Fruit fly (Drosophila melanogaster) whole organism, adult: ENCODE data around the gene CG16853.

ENCODE experiments used
- CG11617 ChIP-seq: fragments of 200-800 bp; sonication (Bioruptor generic); optimal IDR thresholded peaks from 2 replicates; lab custom pipeline; 2017; ENCODE audit warnings: mild to moderate bottlenecking, missing biosample characterization, missing genetic modification reagents, missing genetic modification characterization
- CG12768 ChIP-seq: fragments of 200-800 bp; sonication (Bioruptor generic); optimal IDR thresholded peaks from 2 replicates; lab custom pipeline; 2017; ENCODE audit warnings: missing biosample characterization, missing genetic modification characterization, mild to moderate bottlenecking, moderate library complexity, missing genetic modification reagents
- CG14711 ChIP-seq: fragments of 200-800 bp; sonication (Bioruptor generic); optimal IDR thresholded peaks from 2 replicates; lab custom pipeline; 2018; ENCODE audit warnings: missing biosample characterization, mild to moderate bottlenecking, missing genetic modification characterization, moderate library complexity
- CG1620 ChIP-seq: fragments of 200-800 bp; sonication (Bioruptor generic); optimal IDR thresholded peaks from 2 replicates; lab custom pipeline; 2016; ENCODE audit warnings: missing biosample characterization, missing genetic modification characterization
- CG33017 ChIP-seq: fragments of 200-800 bp; sonication (Bioruptor generic); optimal IDR thresholded peaks from 2 replicates; lab custom pipeline; 2018; ENCODE audit warnings: missing biosample characterization, mild to moderate bottlenecking, missing genetic modification characterization, moderate library complexity
- CG5204 ChIP-seq: fragments of 200-800 bp; sonication (Bioruptor generic); optimal IDR thresholded peaks from 2 replicates; lab custom pipeline; 2016; ENCODE audit warnings: missing biosample characterization, missing genetic modification characterization
- CG7045 ChIP-seq: fragments of 200-800 bp; sonication (Bioruptor generic); optimal IDR thresholded peaks from 2 replicates; lab custom pipeline; 2017; ENCODE audit warnings: missing biosample characterization, mild to moderate bottlenecking, missing genetic modification characterization
- CG7101 ChIP-seq: fragments of 200-800 bp; sonication (Bioruptor generic); optimal IDR thresholded peaks from 2 replicates; lab custom pipeline; 2018; ENCODE audit warnings: missing biosample characterization, mild to moderate bottlenecking, missing genetic modification characterization, moderate library complexity
- Clk ChIP-seq: fragments of 200-800 bp; sonication (Bioruptor generic); optimal IDR thresholded peaks from 2 replicates; lab custom pipeline; 2017; ENCODE audit warnings: missing biosample characterization, missing genetic modification characterization
- Crg-1 ChIP-seq: fragments of 200-800 bp; sonication (Bioruptor generic); optimal IDR thresholded peaks from 2 replicates; lab custom pipeline; 2016; ENCODE audit warnings: missing biosample characterization, missing genetic modification characterization
- Hr96 ChIP-seq: fragments of 200-800 bp; sonication (Bioruptor generic); optimal IDR thresholded peaks from 2 replicates; lab custom pipeline; 2016; ENCODE audit warnings: missing biosample characterization, missing genetic modification characterization
- Mnt ChIP-seq: fragments of 200-800 bp; sonication (Bioruptor generic); optimal IDR thresholded peaks from 2 replicates; lab custom pipeline; 2016; ENCODE audit warnings: missing biosample characterization, mild to moderate bottlenecking, missing genetic modification characterization
- bab1 ChIP-seq: fragments of 200-800 bp; sonication (Bioruptor generic); optimal IDR thresholded peaks from 3 replicates; lab custom pipeline; 2019; ENCODE audit warnings: missing biosample characterization, mild to moderate bottlenecking, missing genetic modification characterization, moderate library complexity
- cic ChIP-seq: fragments of 200-800 bp; sonication (Bioruptor generic); optimal IDR thresholded peaks from 2 replicates; lab custom pipeline; 2017; ENCODE audit warnings: missing biosample characterization, mild to moderate bottlenecking, missing genetic modification characterization, moderate library complexity
- cnc ChIP-seq, 2 experiments: fragments of >200 bp; optimal IDR thresholded peaks; 2 replicates each; lab custom pipeline; 2017
- kay ChIP-seq: fragments of 200-800 bp; sonication (Bioruptor generic); peaks from one replicate; lab custom pipeline; 2016; ENCODE audit warnings: missing biosample characterization, missing genetic modification characterization, borderline replicate concordance
- ovo ChIP-seq: fragments of 200-800 bp; sonication (Bioruptor generic); optimal IDR thresholded peaks from 2 replicates; lab custom pipeline; 2016; ENCODE audit warnings: missing biosample characterization, missing genetic modification characterization
- pad ChIP-seq: fragments of 200-800 bp; sonication (Bioruptor generic); optimal IDR thresholded peaks from 3 replicates; lab custom pipeline; 2017; ENCODE audit warnings: missing biosample characterization, missing genetic modification characterization, mild to moderate bottlenecking, moderate library complexity, missing genetic modification reagents
- tj ChIP-seq: fragments of 200-800 bp; sonication (Bioruptor generic); optimal IDR thresholded peaks from 3 replicates; lab custom pipeline; 2017; ENCODE audit warnings: missing biosample characterization, mild to moderate bottlenecking, missing genetic modification characterization, moderate library complexity
- toe ChIP-seq: fragments of 200-800 bp; sonication (Bioruptor generic); optimal IDR thresholded peaks from 2 replicates; lab custom pipeline; 2016; ENCODE audit warnings: missing biosample characterization, missing genetic modification characterization

Gene CG16853

dm6 chr2L:13512182-13513032 lies 29.7 kb upstream of the CG16853 start:
- TF ChIP-seq pad (GFP tag; lab: Kevin White, UChicago) (peak; percentile 16), Crg-1 (GFP tag; lab: Kevin White, UChicago) (no peak), cic (no peak), CG7101 (tag; lab: Kevin White, UChicago) (peak; percentile 62), CG11617 (GFP tag; lab: Kevin White, UChicago) (peak; percentile 41), tj (GFP tag; lab: Kevin White, UChicago) (no peak), Hr96 (GFP tag; lab: Kevin White, UChicago) (peak; percentile 59), toe (GFP tag; lab: Kevin White, UChicago) (no peak), CG7045 (GFP tag; lab: Kevin White, UChicago) (peak; percentile 23), CG12768 (GFP tag; lab: Kevin White, UChicago) (peak; percentile 10), CG14711 (tag; lab: Kevin White, UChicago) (peak; percentile 57), Mnt (GFP tag; lab: Kevin White, UChicago) (peak; percentile 4), cnc (optimal IDR thresholded peaks at IDR 0.05; lab: Kevin White, UChicago) (no peak), CG33017 (tag; lab: Kevin White, UChicago) (peak; percentile 71), bab1 (GFP tag; lab: Kevin White, UChicago) (peak; percentile 43), CG1620 (GFP tag; lab: Kevin White, UChicago) (no peak), ovo (GFP tag; lab: Kevin White, UChicago) (peak; percentile 99), Clk (GFP tag; lab: Kevin White, UChicago) (no peak), CG5204 (GFP tag; lab: Kevin White, UChicago) (peak; percentile 22), kay (GFP tag; lab: Kevin White, UChicago) (peak; percentile 94)

dm6 chr2L:13513033-13513330 lies 29.1 kb upstream of the CG16853 start:
- TF ChIP-seq CG7101 (tag; lab: Kevin White, UChicago) (no peak), CG7045 (GFP tag; lab: Kevin White, UChicago) (no peak), cnc (optimal IDR thresholded peaks at IDR 0.05; lab: Kevin White, UChicago) (no peak), Crg-1 (GFP tag; lab: Kevin White, UChicago) (no peak), CG33017 (tag; lab: Kevin White, UChicago) (no peak), kay (GFP tag; lab: Kevin White, UChicago) (no peak)

DNA sequence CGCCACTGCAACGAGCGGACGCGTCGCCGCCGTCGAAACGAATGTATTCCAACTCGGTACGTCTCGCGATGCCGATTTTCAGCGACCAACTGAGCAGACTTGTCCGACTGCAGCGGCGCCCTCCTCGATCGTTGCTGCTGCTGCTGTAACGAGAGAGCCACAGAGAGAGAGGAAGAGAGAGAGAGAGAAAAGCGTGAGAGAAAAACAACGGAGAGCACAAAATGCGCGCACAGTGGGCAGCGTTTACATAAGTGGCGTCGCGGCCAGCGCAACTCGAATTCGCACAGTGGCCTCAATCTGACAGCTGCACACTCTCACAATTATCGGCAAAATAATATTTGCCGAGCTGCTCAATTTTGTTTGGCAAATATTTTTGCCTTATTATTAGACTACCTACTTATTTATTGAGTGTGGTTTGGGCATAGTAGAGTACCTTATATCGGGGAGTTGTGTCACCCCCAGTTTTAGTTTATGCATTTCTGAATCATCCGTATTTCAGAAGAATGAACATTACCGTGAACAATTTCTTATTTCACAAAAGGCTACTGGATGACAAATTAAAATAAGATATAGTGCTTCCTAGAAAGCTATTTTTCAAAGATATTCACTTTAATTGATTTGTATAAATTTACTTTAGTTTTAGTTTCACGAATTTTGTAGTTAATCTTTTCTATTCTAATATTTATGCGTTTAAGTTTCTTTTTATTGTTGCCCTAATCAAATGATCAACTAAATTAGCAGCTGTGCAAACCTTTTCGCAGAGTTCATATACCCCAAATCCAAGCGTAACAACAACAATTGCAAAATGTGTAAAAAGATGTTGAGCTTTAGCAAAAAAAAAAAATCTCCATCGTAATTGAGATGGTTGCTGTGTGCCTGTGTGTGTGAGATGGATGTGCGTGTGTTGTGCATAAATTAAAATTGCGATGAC lies 28.5 kb upstream of the CG16853 start:
- peak; percentile 29 for TF ChIP-seq CG7101 (tag; lab: Kevin White, UChicago)
- TF ChIP-seq Clk (GFP tag; lab: Kevin White, UChicago): peak; percentile 27
- peak; percentile 63 for TF ChIP-seq CG11617 (GFP tag; lab: Kevin White, UChicago)
- TF ChIP-seq CG33017 (tag; lab: Kevin White, UChicago): peak; percentile 33
- no peak for TF ChIP-seq ovo (GFP tag; lab: Kevin White, UChicago)
- no peak for TF ChIP-seq CG14711 (tag; lab: Kevin White, UChicago)
- no peak for TF ChIP-seq cnc (optimal IDR thresholded peaks at IDR 0.05; lab: Kevin White, UChicago)
- peak; percentile 12 for TF ChIP-seq pad (GFP tag; lab: Kevin White, UChicago)
- TF ChIP-seq Crg-1 (GFP tag; lab: Kevin White, UChicago): peak; percentile 21
- TF ChIP-seq toe (GFP tag; lab: Kevin White, UChicago): peak; percentile 69
- no peak for TF ChIP-seq tj (GFP tag; lab: Kevin White, UChicago)
- TF ChIP-seq Hr96 (GFP tag; lab: Kevin White, UChicago): peak; percentile 40
- no peak for TF ChIP-seq CG12768 (GFP tag; lab: Kevin White, UChicago)
- TF ChIP-seq CG5204 (GFP tag; lab: Kevin White, UChicago): peak; percentile 82
- TF ChIP-seq cic: no peak
- peak; percentile 87 for TF ChIP-seq kay (GFP tag; lab: Kevin White, UChicago)
- TF ChIP-seq Mnt (GFP tag; lab: Kevin White, UChicago): peak; percentile 32
- peak; percentile 31 for TF ChIP-seq CG7045 (GFP tag; lab: Kevin White, UChicago)
- peak; percentile 7 for TF ChIP-seq bab1 (GFP tag; lab: Kevin White, UChicago)
- peak; percentile 34 for TF ChIP-seq CG1620 (GFP tag; lab: Kevin White, UChicago)

DNA sequence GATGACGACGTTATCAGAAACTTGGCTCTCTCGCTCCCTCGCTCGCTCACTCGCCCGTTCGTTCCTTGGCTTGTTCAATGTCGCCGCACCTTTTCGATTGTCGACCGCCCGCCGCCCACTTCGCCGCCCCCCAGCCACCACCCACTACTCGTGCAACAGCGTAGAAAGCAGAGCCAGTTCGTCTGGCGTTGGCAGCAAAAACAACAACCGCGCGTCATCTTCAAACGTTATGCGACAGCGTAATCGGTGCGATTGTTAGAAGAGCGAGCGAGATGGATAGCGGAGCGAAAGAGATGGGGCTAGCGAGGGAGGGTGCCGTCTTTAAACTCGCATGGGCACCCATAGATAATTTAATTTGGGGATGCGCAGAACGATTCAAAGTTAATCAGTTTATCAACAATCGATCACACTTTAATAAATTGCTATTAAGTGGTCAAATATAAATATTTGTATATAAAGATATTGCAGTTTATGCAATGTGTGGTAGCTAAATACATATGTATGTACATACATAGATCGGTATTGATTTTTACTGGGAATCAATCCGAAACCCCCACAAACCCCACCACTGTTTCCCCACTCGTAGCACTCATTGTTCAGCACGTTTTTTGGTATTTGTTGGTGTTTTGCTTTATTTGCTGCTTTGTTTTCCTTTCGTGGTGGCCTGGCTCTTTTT lies 27.7 kb upstream of the CG16853 start:
- peak; percentile 79 for TF ChIP-seq CG14711 (tag; lab: Kevin White, UChicago)
- TF ChIP-seq cnc (optimal IDR thresholded peaks at IDR 0.05; lab: Kevin White, UChicago): no peak
- TF ChIP-seq CG5204 (GFP tag; lab: Kevin White, UChicago): peak; percentile 77
- peak; percentile 54 for TF ChIP-seq Hr96 (GFP tag; lab: Kevin White, UChicago)
- peak; percentile 42 for TF ChIP-seq ovo (GFP tag; lab: Kevin White, UChicago)
- peak; percentile 86 for TF ChIP-seq Crg-1 (GFP tag; lab: Kevin White, UChicago)
- peak; percentile 70 for TF ChIP-seq Mnt (GFP tag; lab: Kevin White, UChicago)
- peak; percentile 93 for TF ChIP-seq kay (GFP tag; lab: Kevin White, UChicago)
- TF ChIP-seq CG1620 (GFP tag; lab: Kevin White, UChicago): peak; percentile 65
- peak; percentile 91 for TF ChIP-seq CG33017 (tag; lab: Kevin White, UChicago)
- TF ChIP-seq bab1 (GFP tag; lab: Kevin White, UChicago): peak; percentile 72
- peak; percentile 24 for TF ChIP-seq Clk (GFP tag; lab: Kevin White, UChicago)
- TF ChIP-seq tj (GFP tag; lab: Kevin White, UChicago): peak; percentile 57
- TF ChIP-seq CG11617 (GFP tag; lab: Kevin White, UChicago): peak; percentile 89
- peak; percentile 90 for TF ChIP-seq CG7101 (tag; lab: Kevin White, UChicago)
- peak; percentile 62 for TF ChIP-seq pad (GFP tag; lab: Kevin White, UChicago)
- peak; percentile 18 for TF ChIP-seq toe (GFP tag; lab: Kevin White, UChicago)
- TF ChIP-seq CG12768 (GFP tag; lab: Kevin White, UChicago): peak; percentile 87
- TF ChIP-seq CG7045 (GFP tag; lab: Kevin White, UChicago): peak; percentile 60
- TF ChIP-seq cic: peak; percentile 86
